Fruit fly (Drosophila melanogaster) whole organism, embryonic: ENCODE measurements around the gene Ir94a.

Experiments used
- C15 ChIP-seq: fragments of 200-800 bp; sonication (Bioruptor generic); IDR thresholded peaks from 3 replicates; pipeline ENCODE4 v1.3.6; 2022; ENCODE audit warnings: missing biosample characterization, missing genetic modification characterization
- CG10462 ChIP-seq: fragments of 200-800 bp; sonication (Bioruptor generic); optimal IDR thresholded peaks from 2 replicates; lab custom pipeline; 2016; ENCODE audit warnings: missing biosample characterization, missing genetic modification characterization
- CG11398 ChIP-seq: fragments of 200-800 bp; sonication (Bioruptor generic); optimal IDR thresholded peaks from 2 replicates; lab custom pipeline; 2016; ENCODE audit warnings: missing biosample characterization, missing genetic modification characterization
- CG12155 ChIP-seq: fragments of 200-800 bp; sonication (Bioruptor generic); optimal IDR thresholded peaks from 3 replicates; lab custom pipeline; 2016; ENCODE audit warnings: missing biosample characterization, missing genetic modification characterization
- CG15073 ChIP-seq: fragments of 200-800 bp; sonication (Bioruptor generic); optimal IDR thresholded peaks from 2 replicates; lab custom pipeline; 2016; ENCODE audit warnings: missing biosample characterization, missing genetic modification characterization
- CG30431 ChIP-seq: fragments of 200-800 bp; sonication (Bioruptor generic); optimal IDR thresholded peaks from 2 replicates; lab custom pipeline; 2017; ENCODE audit warnings: missing biosample characterization, missing genetic modification characterization
- CG3163 ChIP-seq: fragments of 200-800 bp; sonication (Bioruptor generic); optimal IDR thresholded peaks from 3 replicates; lab custom pipeline; 2016; ENCODE audit warnings: missing biosample characterization, missing genetic modification characterization
- CG32767 ChIP-seq: fragments of 200-800 bp; sonication (Bioruptor generic); IDR thresholded peaks from 2 replicates; pipeline ENCODE4 v1.3.6; 2022; ENCODE audit warnings: missing biosample characterization, missing genetic modification characterization
- CG3838 ChIP-seq: fragments of 200-800 bp; sonication (Bioruptor generic); optimal IDR thresholded peaks from 3 replicates; lab custom pipeline; 2016; ENCODE audit warnings: missing biosample characterization, missing genetic modification characterization
- CG4282 ChIP-seq: fragments of 200-800 bp; sonication (Bioruptor generic); optimal IDR thresholded peaks from 2 replicates; lab custom pipeline; 2016; ENCODE audit warnings: missing biosample characterization, missing genetic modification characterization
- CG5245 ChIP-seq: fragments of 200-800 bp; sonication (Bioruptor generic); optimal IDR thresholded peaks from 3 replicates; lab custom pipeline; 2016; ENCODE audit warnings: missing biosample characterization, missing genetic modification characterization
- CG7556 ChIP-seq: fragments of 200-800 bp; sonication (Bioruptor generic); optimal IDR thresholded peaks from 2 replicates; lab custom pipeline; 2017; ENCODE audit warnings: missing biosample characterization, mild to moderate bottlenecking, missing genetic modification characterization
- CG7839 ChIP-seq: fragments of 200-800 bp; sonication (Bioruptor generic); optimal IDR thresholded peaks from 3 replicates; lab custom pipeline; 2018; ENCODE audit warnings: missing biosample characterization, mild to moderate bottlenecking, missing genetic modification characterization, moderate library complexity
- CG8089 ChIP-seq: fragments of 200-800 bp; sonication (Bioruptor generic); optimal IDR thresholded peaks from 3 replicates; lab custom pipeline; 2016; ENCODE audit warnings: missing biosample characterization, missing genetic modification characterization
- CTCF ChIP-seq: fragments of 200-800 bp; sonication (Bioruptor generic); optimal IDR thresholded peaks from 2 replicates; lab custom pipeline; 2017; ENCODE audit warnings: missing biosample characterization, mild to moderate bottlenecking, missing genetic modification characterization, moderate library complexity
- Dad ChIP-seq: fragments of 200-800 bp; sonication (Bioruptor generic); optimal IDR thresholded peaks from 3 replicates; lab custom pipeline; 2016; ENCODE audit warnings: missing biosample characterization, missing genetic modification characterization
- HLH4C ChIP-seq: fragments of 200-800 bp; sonication (Bioruptor generic); IDR thresholded peaks from 3 replicates; pipeline ENCODE4 v1.3.6; 2022; ENCODE audit warnings: missing biosample characterization, missing genetic modification characterization; ENCODE audit not compliant: partially characterized antibody
- Hr3 ChIP-seq: fragments of 200-800 bp; sonication (Bioruptor generic); optimal IDR thresholded peaks from 3 replicates; lab custom pipeline; 2016; ENCODE audit warnings: missing biosample characterization, missing genetic modification characterization
- Jarid2 ChIP-seq: fragments of 200-800 bp; sonication (Bioruptor generic); optimal IDR thresholded peaks from 3 replicates; lab custom pipeline; 2017; ENCODE audit warnings: mild to moderate bottlenecking, missing biosample characterization, missing genetic modification reagents, missing genetic modification characterization
- Lim3 ChIP-seq: fragments of 200-800 bp; sonication (Bioruptor generic); IDR thresholded peaks from 2 replicates; pipeline ENCODE4 v1.3.6; 2022; ENCODE audit warnings: missing biosample characterization, missing genetic modification characterization
- NC2α ChIP-seq: fragments of 200-800 bp; sonication (Bioruptor generic); optimal IDR thresholded peaks from 2 replicates; lab custom pipeline; 2016; ENCODE audit warnings: missing biosample characterization, missing genetic modification characterization
- NC2β ChIP-seq: fragments of 200-800 bp; sonication (Bioruptor generic); optimal IDR thresholded peaks from 2 replicates; lab custom pipeline; 2016; ENCODE audit warnings: missing biosample characterization, missing genetic modification characterization
- Neu2 ChIP-seq: fragments of 200-800 bp; sonication (Bioruptor generic); optimal IDR thresholded peaks from 3 replicates; lab custom pipeline; 2016; ENCODE audit warnings: missing biosample characterization, missing genetic modification characterization, borderline replicate concordance
- Pdp1 ChIP-seq, 2 experiments: fragments of 200-800 bp; sonication (Bioruptor generic); optimal IDR thresholded peaks; 3 replicates each; lab custom pipeline; 2016; ENCODE audit warnings: missing biosample characterization in 2 of 2, missing genetic modification characterization in 2 of 2, mild to moderate bottlenecking in 1 of 2, moderate library complexity in 1 of 2
- Sox102F ChIP-seq: fragments of 200-800 bp; sonication (Bioruptor generic); optimal IDR thresholded peaks from 2 replicates; lab custom pipeline; 2018; ENCODE audit warnings: missing biosample characterization, mild to moderate bottlenecking, missing genetic modification characterization, moderate library complexity
- Sry-δ ChIP-seq: fragments of 200-800 bp; sonication (Bioruptor generic); optimal IDR thresholded peaks from 2 replicates; lab custom pipeline; 2016; ENCODE audit warnings: missing biosample characterization, missing genetic modification characterization
- Vsx1 ChIP-seq: fragments of 200-800 bp; sonication (Bioruptor generic); optimal IDR thresholded peaks from 2 replicates; lab custom pipeline; 2017; ENCODE audit warnings: missing biosample characterization, mild to moderate bottlenecking, missing genetic modification characterization, missing genetic modification reagents
- ash1 ChIP-seq: fragments of 200-800 bp; sonication (Bioruptor generic); optimal IDR thresholded peaks from 2 replicates; lab custom pipeline; 2018; ENCODE audit warnings: missing biosample characterization, mild to moderate bottlenecking, missing genetic modification characterization
- bbx ChIP-seq: fragments of 200-800 bp; sonication (Bioruptor generic); IDR thresholded peaks from 2 replicates; pipeline ENCODE4 v1.3.6; 2022; ENCODE audit warnings: missing biosample characterization, missing genetic modification characterization; ENCODE audit not compliant: partially characterized antibody
- bsh ChIP-seq, 2 experiments: fragments of 200-800 bp; sonication (Bioruptor generic); optimal IDR thresholded peaks; 2 replicates each; lab custom pipeline; 2017 to 2018; ENCODE audit warnings: mild to moderate bottlenecking in 2 of 2, missing biosample characterization in 2 of 2, missing genetic modification characterization in 2 of 2, moderate library complexity in 1 of 2
- cad ChIP-seq: fragments of >200 bp; optimal IDR thresholded peaks from 2 replicates; lab custom pipeline; 2017; ENCODE audit warnings: missing biosample characterization, missing genetic modification characterization
- cwo ChIP-seq: fragments of 200-800 bp; sonication (Bioruptor generic); optimal IDR thresholded peaks from 3 replicates; lab custom pipeline; 2017; ENCODE audit warnings: missing biosample characterization, missing genetic modification characterization, mild to moderate bottlenecking, moderate library complexity, missing genetic modification reagents
- dmrt11E ChIP-seq: fragments of 200-800 bp; sonication (Bioruptor generic); optimal IDR thresholded peaks from 3 replicates; lab custom pipeline; 2018; ENCODE audit warnings: missing biosample characterization, mild to moderate bottlenecking, missing genetic modification characterization, moderate library complexity
- dmrt99B ChIP-seq: fragments of 200-800 bp; sonication (Bioruptor generic); optimal IDR thresholded peaks from 2 replicates; lab custom pipeline; 2018; ENCODE audit warnings: missing biosample characterization, mild to moderate bottlenecking, missing genetic modification characterization, moderate library complexity
- fd102C ChIP-seq: fragments of 200-800 bp; sonication (Bioruptor generic); optimal IDR thresholded peaks from 2 replicates; lab custom pipeline; 2018; ENCODE audit warnings: missing biosample characterization, mild to moderate bottlenecking, missing genetic modification characterization, moderate library complexity
- fd96Cb ChIP-seq: fragments of 200-800 bp; sonication (Bioruptor generic); optimal IDR thresholded peaks from 2 replicates; lab custom pipeline; 2018; ENCODE audit warnings: missing biosample characterization, mild to moderate bottlenecking, missing genetic modification characterization, moderate library complexity
- gcm ChIP-seq: fragments of 200-800 bp; sonication (Bioruptor generic); optimal IDR thresholded peaks from 2 replicates; lab custom pipeline; 2019; ENCODE audit warnings: missing biosample characterization, mild to moderate bottlenecking, missing genetic modification characterization, moderate library complexity
- grau ChIP-seq: fragments of 200-800 bp; optimal IDR thresholded peaks from 3 replicates; lab custom pipeline; 2019; ENCODE audit warnings: missing biosample characterization, mild to moderate bottlenecking, missing genetic modification characterization, moderate library complexity
- hkb ChIP-seq, 2 experiments: fragments of 200-800 bp in 1 of 2; fragments of >200 bp in 1 of 2; sonication (Bioruptor generic) in 1 of 2; IDR thresholded peaks in 1 of 2; optimal IDR thresholded peaks in 1 of 2; 2 replicates each; pipeline versions ENCODE4 v1.3.6 to Lab custom; 2017 to 2022; ENCODE audit warnings: missing biosample characterization in 1 of 2, missing genetic modification characterization in 1 of 2
- lmd ChIP-seq: fragments of 200-800 bp; sonication (Bioruptor generic); IDR thresholded peaks from 2 replicates; pipeline ENCODE4 v1.3.6; 2022; ENCODE audit warnings: missing biosample characterization, missing genetic modification characterization
- nerfin-1 ChIP-seq: fragments of 200-800 bp; sonication (Bioruptor generic); optimal IDR thresholded peaks from 3 replicates; lab custom pipeline; 2019; ENCODE audit warnings: missing biosample characterization, mild to moderate bottlenecking, missing genetic modification characterization, moderate library complexity
- p53 ChIP-seq: fragments of 200-800 bp; sonication (Bioruptor generic); optimal IDR thresholded peaks from 2 replicates; lab custom pipeline; 2016; ENCODE audit warnings: missing biosample characterization, missing genetic modification characterization
- run ChIP-seq: fragments of 200-800 bp; sonication (Bioruptor generic); optimal IDR thresholded peaks from 3 replicates; lab custom pipeline; 2018; ENCODE audit warnings: missing biosample characterization, mild to moderate bottlenecking, missing genetic modification characterization
- salm ChIP-seq: fragments of 200-800 bp; sonication (Bioruptor generic); optimal IDR thresholded peaks from 2 replicates; lab custom pipeline; 2018; ENCODE audit warnings: missing biosample characterization, mild to moderate bottlenecking, missing genetic modification characterization
- sd ChIP-seq: fragments of 200-800 bp; sonication (Bioruptor generic); optimal IDR thresholded peaks from 3 replicates; lab custom pipeline; 2018; ENCODE audit warnings: missing biosample characterization, mild to moderate bottlenecking, missing genetic modification characterization, moderate library complexity
- sim ChIP-seq: fragments of 200-800 bp; sonication (Bioruptor generic); IDR thresholded peaks from 2 replicates; pipeline ENCODE4 v1.3.6; 2022; ENCODE audit warnings: missing biosample characterization, missing genetic modification characterization
- so ChIP-seq: fragments of 200-800 bp; sonication (Bioruptor generic); IDR thresholded peaks from 3 replicates; pipeline ENCODE4 v1.3.6; 2022; ENCODE audit warnings: missing biosample characterization, missing genetic modification characterization
- tgo ChIP-seq: fragments of 200-800 bp; sonication (Bioruptor generic); IDR thresholded peaks from 3 replicates; pipeline ENCODE4 v1.3.6; 2022; ENCODE audit warnings: missing biosample characterization, missing genetic modification characterization
- trem ChIP-seq: fragments of 200-800 bp; optimal IDR thresholded peaks from 3 replicates; lab custom pipeline; 2019; ENCODE audit warnings: missing biosample characterization, mild to moderate bottlenecking, missing genetic modification characterization, moderate library complexity
- ttk ChIP-seq: fragments of 200-800 bp; sonication (Bioruptor generic); IDR thresholded peaks from 2 replicates; pipeline ENCODE4 v2.1.2; 2022; ENCODE audit warnings: missing biosample characterization, missing genetic modification characterization
- wek ChIP-seq: fragments of 200-800 bp; sonication (Bioruptor generic); optimal IDR thresholded peaks from 3 replicates; lab custom pipeline; 2018; ENCODE audit warnings: missing biosample characterization, mild to moderate bottlenecking, missing genetic modification characterization, moderate library complexity

The Ir94a gene

DNA sequence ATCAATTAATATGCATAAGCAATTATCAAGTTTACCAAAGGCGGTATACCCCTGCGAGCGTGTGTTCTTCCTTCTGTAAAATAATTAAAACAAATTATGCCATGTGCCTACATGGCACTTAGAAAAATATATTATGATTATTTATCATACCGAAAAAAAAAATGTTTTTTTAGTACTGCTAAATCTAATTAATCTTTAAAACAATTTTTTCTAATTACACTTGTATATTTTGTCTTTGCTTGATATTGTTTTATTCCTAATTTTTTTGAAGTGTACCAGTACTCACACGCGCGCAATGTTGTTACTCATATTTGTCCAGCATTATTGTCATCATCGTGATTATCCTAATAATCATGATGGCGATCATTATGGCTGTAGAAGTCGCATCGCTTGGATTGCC is 10.1 kb downstream of the Ir94a start (continued):
- peak; percentile 37; the same call in 1 of the 3 replicates for TF ChIP-seq tgo (GFP tag; lab: Robert Waterston, UW)
- TF ChIP-seq nerfin-1 (tag; lab: Kevin White, UChicago) = no peak
- no peak for TF ChIP-seq Lim3 (GFP tag; lab: Robert Waterston, UW)
- no peak for TF ChIP-seq sim (GFP tag; lab: Robert Waterston, UW)
- peak; percentile 33 for TF ChIP-seq Sox102F (GFP tag; lab: Kevin White, UChicago)
- TF ChIP-seq CG15073 (GFP tag; lab: Kevin White, UChicago) = no peak
- no peak for TF ChIP-seq run
- 0 out of 3 replicates have a peak, but pooled peaks have one; percentile 35 for TF ChIP-seq so
- peak; percentile 13 for TF ChIP-seq CG7556
- no peak for TF ChIP-seq Sry-δ (GFP tag; lab: Kevin White, UChicago)
- no peak for TF ChIP-seq NC2β (GFP tag; lab: Kevin White, UChicago)
- TF ChIP-seq fd96Cb (tag; lab: Kevin White, UChicago) = peak; percentile 19
- TF ChIP-seq dmrt99B (tag; lab: Kevin White, UChicago) = peak; percentile 42
- TF ChIP-seq grau = peak; percentile 41
- no peak for TF ChIP-seq wek (GFP tag; lab: Kevin White, UChicago)
- TF ChIP-seq, all 482 proteins: peak for 63

DNA sequence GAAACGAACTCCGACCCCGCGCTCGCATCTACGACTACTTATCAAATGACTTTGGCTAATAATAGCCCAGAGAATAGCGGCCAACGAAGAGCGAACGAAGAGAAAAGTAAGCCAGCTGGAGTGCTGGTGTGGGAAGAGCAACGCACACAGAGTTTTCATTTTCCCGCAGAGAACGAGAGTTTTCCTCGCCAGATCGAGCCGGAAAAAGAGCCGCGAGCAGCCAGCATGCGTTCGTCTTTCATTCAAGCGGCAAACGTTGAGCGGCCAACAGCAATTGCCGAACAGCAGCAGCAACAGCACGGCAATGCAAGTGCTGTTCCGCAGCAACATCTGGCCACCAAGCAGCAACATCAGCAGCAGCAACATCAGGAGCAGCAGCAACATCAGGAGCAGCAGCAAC is 11.6 kb downstream of the Ir94a start:
- no peak for TF ChIP-seq gcm
- TF ChIP-seq ash1 (GFP tag; lab: Kevin White, UChicago) = no peak
- TF ChIP-seq C15 (GFP tag; lab: Robert Waterston, UW) = no peak
- TF ChIP-seq ttk (GFP tag; lab: Robert Waterston, UW) = no peak
- TF ChIP-seq Dad (GFP tag; lab: Kevin White, UChicago) = no peak
- TF ChIP-seq p53 = no peak
- TF ChIP-seq CG5245 = no peak
- no peak for TF ChIP-seq trem
- TF ChIP-seq Jarid2 = no peak
- TF ChIP-seq NC2α = no peak
- TF ChIP-seq Pdp1 (GFP tag; optimal IDR thresholded peaks at IDR 0.05; lab: Kevin White, UChicago) = no peak
- TF ChIP-seq Vsx1 = peak; percentile 20
- TF ChIP-seq CG4282 (GFP tag; lab: Kevin White, UChicago) = no peak
- no peak for TF ChIP-seq cwo (GFP tag; lab: Kevin White, UChicago)
- no peak for TF ChIP-seq CG11398 (GFP tag; lab: Kevin White, UChicago)
- no peak for TF ChIP-seq hkb (optimal IDR thresholded peaks at IDR 0.05; lab: Kevin White, UChicago)
- no peak for TF ChIP-seq hkb (GFP tag; IDR thresholded peaks at IDR 0.05; lab: Robert Waterston, UW)
- TF ChIP-seq CG30431 (GFP tag; lab: Kevin White, UChicago) = no peak
- no peak for TF ChIP-seq Neu2 (GFP tag; lab: Kevin White, UChicago)
- TF ChIP-seq Hr3 (GFP tag; lab: Kevin White, UChicago) = no peak
- no peak for TF ChIP-seq cad (GFP tag; lab: Kevin White, UChicago)
- TF ChIP-seq CG3163 (GFP tag; lab: Kevin White, UChicago) = peak; percentile 91
- TF ChIP-seq lmd (GFP tag; lab: Robert Waterston, UW) = no peak
- TF ChIP-seq HLH4C (GFP tag; lab: Robert Waterston, UW) = no peak
- TF ChIP-seq CG32767 = no peak
- no peak for TF ChIP-seq bsh (GFP tag; optimal IDR thresholded peaks at IDR 0.05; lab: Kevin White, UChicago)
- TF ChIP-seq CG3838 (GFP tag; lab: Kevin White, UChicago) = no peak
- TF ChIP-seq salm (tag; lab: Kevin White, UChicago) = no peak
- no peak for TF ChIP-seq CG8089 (GFP tag; lab: Kevin White, UChicago)
- TF ChIP-seq CTCF (GFP tag; lab: Kevin White, UChicago) = no peak
- no peak for TF ChIP-seq sd (tag; lab: Kevin White, UChicago)
- no peak for TF ChIP-seq CG12155
- no peak for TF ChIP-seq CG10462 (GFP tag; lab: Kevin White, UChicago)
- TF ChIP-seq CG7839 = no peak
- no peak for TF ChIP-seq dmrt11E (tag; lab: Kevin White, UChicago)
- TF ChIP-seq bbx (GFP tag; lab: Robert Waterston, UW) = 0 out of 2 replicates have a peak, but pooled peaks have one; percentile 24
- no peak for TF ChIP-seq fd102C (GFP tag; lab: Kevin White, UChicago)
